Fruit fly (Drosophila melanogaster) whole organism, pupa: ENCODE measurements around the gene CG1105.

Experiments
- CG10348 ChIP-seq: fragments of 200-800 bp; sonication (Bioruptor generic); IDR thresholded peaks from 2 replicates; pipeline ENCODE4 v1.3.6; 2022; ENCODE audit warnings: missing biosample characterization, missing genetic modification characterization
- CG32121 ChIP-seq: fragments of 200-800 bp; sonication (Bioruptor generic); IDR thresholded peaks from 2 replicates; pipeline ENCODE4 v1.3.6; 2022; ENCODE audit warnings: missing biosample characterization, missing genetic modification characterization
- CG34367 ChIP-seq: fragments of 200-800 bp; sonication (Bioruptor generic); optimal IDR thresholded peaks from 2 replicates; lab custom pipeline; 2018; ENCODE audit warnings: missing biosample characterization, mild to moderate bottlenecking, missing genetic modification characterization
- CG4496 ChIP-seq: fragments of 200-800 bp; sonication (Bioruptor generic); IDR thresholded peaks from 3 replicates; pipeline ENCODE4 v1.3.6; 2022; ENCODE audit warnings: missing biosample characterization, missing genetic modification characterization
- CG8159 ChIP-seq: fragments of 200-800 bp; sonication (Bioruptor generic); optimal IDR thresholded peaks from 3 replicates; lab custom pipeline; 2018; ENCODE audit warnings: missing biosample characterization, mild to moderate bottlenecking, missing genetic modification characterization, moderate library complexity
- CG9948 ChIP-seq: fragments of 200-800 bp; sonication (Bioruptor generic); optimal IDR thresholded peaks from 2 replicates; lab custom pipeline; 2018; ENCODE audit warnings: missing biosample characterization, mild to moderate bottlenecking, missing genetic modification characterization, moderate library complexity
- EcR ChIP-seq: fragments of 200-800 bp; sonication (Bioruptor generic); optimal IDR thresholded peaks from 3 replicates; lab custom pipeline; 2019; ENCODE audit warnings: missing biosample characterization, missing genetic modification characterization, mild to moderate bottlenecking, moderate library complexity, missing genetic modification reagents
- Ets98B ChIP-seq: fragments of 200-800 bp; sonication (Bioruptor generic); IDR thresholded peaks from 2 replicates; pipeline ENCODE4 v1.3.6; 2022; ENCODE audit warnings: missing biosample characterization, missing genetic modification characterization
- Pif1A ChIP-seq: fragments of 200-800 bp; sonication (Bioruptor generic); optimal IDR thresholded peaks from 3 replicates; lab custom pipeline; 2016; ENCODE audit warnings: missing biosample characterization, missing genetic modification characterization
- Pif1B ChIP-seq: fragments of 200-800 bp; sonication (Bioruptor generic); optimal IDR thresholded peaks from 3 replicates; lab custom pipeline; 2016; ENCODE audit warnings: missing biosample characterization, missing genetic modification characterization
- Snoo ChIP-seq: fragments of 200-800 bp; sonication (Bioruptor generic); optimal IDR thresholded peaks from 3 replicates; lab custom pipeline; 2017; ENCODE audit warnings: missing biosample characterization, mild to moderate bottlenecking, missing genetic modification characterization, inconsistent platforms
- fd96Ca ChIP-seq: fragments of 200-800 bp; sonication (Bioruptor generic); IDR thresholded peaks from 3 replicates; pipeline ENCODE4 v1.3.6; 2022; ENCODE audit warnings: missing biosample characterization, missing genetic modification characterization
- gl ChIP-seq: fragments of 200-800 bp; sonication (Bioruptor generic); optimal IDR thresholded peaks from 2 replicates; lab custom pipeline; 2018; ENCODE audit warnings: missing biosample characterization, mild to moderate bottlenecking, missing genetic modification characterization
- rn ChIP-seq: fragments of 200-800 bp; sonication (Bioruptor generic); IDR thresholded peaks from 2 replicates; pipeline ENCODE4 v1.3.6; 2022; ENCODE audit warnings: missing biosample characterization, missing genetic modification characterization

DNA sequence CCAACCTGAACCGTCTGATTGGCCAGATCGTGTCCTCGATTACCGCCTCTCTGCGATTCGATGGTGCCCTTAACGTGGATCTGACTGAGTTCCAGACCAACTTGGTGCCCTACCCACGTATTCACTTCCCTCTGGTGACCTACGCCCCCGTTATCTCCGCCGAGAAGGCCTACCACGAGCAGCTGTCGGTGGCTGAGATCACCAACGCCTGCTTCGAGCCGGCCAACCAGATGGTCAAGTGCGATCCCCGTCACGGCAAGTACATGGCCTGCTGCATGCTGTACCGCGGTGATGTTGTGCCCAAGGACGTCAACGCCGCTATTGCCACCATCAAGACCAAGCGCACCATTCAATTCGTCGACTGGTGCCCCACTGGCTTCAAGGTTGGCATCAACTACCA lies 21.0 kb upstream of the CG1105 start:
- TF ChIP-seq EcR (GFP tag; lab: Kevin White, UChicago) (no peak), CG8159 (no peak), CG34367 (tag; lab: Kevin White, UChicago) (no peak), Pif1A (no peak), gl (tag; lab: Kevin White, UChicago) (no peak), Ets98B (no peak), Snoo (no peak), rn (GFP tag; lab: Robert Waterston, UW) (no peak), fd96Ca (no peak), CG10348 (GFP tag; lab: Robert Waterston, UW) (no peak), Pif1B (GFP tag; lab: Kevin White, UChicago) (no peak), CG4496 (GFP tag; lab: Robert Waterston, UW) (no peak), CG9948 (tag; lab: Kevin White, UChicago) (no peak), CG32121 (no peak)
